Fruit fly (Drosophila melanogaster): ENCODE measurements around the gene waw.

waw gene

dm6 chrX:21362878-21363277, at the start of gene waw, which contains the start of gene bbx:
Gene waw (plus strand): TSS chrX:21363028.
Gene bbx (plus strand): TSS chrX:21363028.
- TF ChIP-seq CG8478 (optimal IDR thresholded peaks at IDR 0.05), result no peak
- no peak for TF ChIP-seq Dll (optimal IDR thresholded peaks at IDR 0.05)
- no peak for TF ChIP-seq psq (optimal IDR thresholded peaks at IDR 0.05)
- no peak for TF ChIP-seq usp (GFP tag; optimal IDR thresholded peaks at IDR 0.05)
- TF ChIP-seq EcR (GFP tag; optimal IDR thresholded peaks at IDR 0.05), result no peak
- no peak for TF ChIP-seq pan (optimal IDR thresholded peaks at IDR 0.05)

DNA sequence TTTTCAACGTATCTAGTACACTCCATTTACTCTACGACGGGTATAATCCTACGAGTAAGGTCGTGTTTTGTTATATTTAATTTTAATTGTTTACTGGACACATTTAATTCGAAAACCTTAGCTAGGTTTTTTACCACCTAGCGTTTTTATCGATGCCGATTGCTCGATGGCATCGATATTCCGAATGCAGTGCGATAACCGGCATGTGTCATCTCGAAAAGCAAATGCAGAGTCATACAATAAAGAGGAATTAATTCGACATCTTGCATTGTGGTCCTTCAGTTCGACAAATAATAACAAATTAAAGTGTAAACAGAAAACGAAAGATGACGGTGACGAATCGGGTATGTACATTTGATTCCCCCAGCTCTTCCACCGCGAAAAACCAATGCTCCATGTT, 47.0 kb upstream of the waw start, which contains the start of gene Rpt6:
TSS of gene Rpt6 (plus strand) at position 201 of the 400 bp plus-strand sequence.
- TF ChIP-seq pan (optimal IDR thresholded peaks at IDR 0.05), result no peak
- TF ChIP-seq psq (optimal IDR thresholded peaks at IDR 0.05), result no peak

DNA sequence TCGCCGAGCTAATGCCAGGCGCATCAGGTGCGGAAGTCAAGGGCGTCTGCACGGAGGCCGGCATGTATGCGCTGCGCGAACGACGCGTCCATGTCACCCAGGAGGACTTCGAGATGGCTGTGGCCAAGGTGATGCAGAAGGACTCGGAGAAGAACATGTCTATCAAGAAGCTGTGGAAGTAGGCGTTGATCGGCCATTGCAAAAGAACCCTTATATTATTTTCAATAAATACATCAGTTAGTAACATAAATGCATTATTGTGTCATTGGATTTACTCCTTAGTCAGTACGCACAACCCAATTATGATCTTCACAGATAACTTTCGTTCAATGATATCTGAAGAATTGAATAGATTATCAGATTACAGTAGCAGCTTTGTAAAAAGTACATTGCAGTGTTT, 45.4 kb upstream of the waw start, which contains the start of gene CG1801:
TSS of gene CG1801 (minus strand) at position 101 of the 400 bp plus-strand sequence.
- no peak for TF ChIP-seq psq (optimal IDR thresholded peaks at IDR 0.05)

dm6 chrX:21319202-21319772, 43.5 kb upstream of the waw start, which contains the start of the genes SLIRP1 and anox:
Gene SLIRP1 (minus strand): TSS chrX:21319296.
Gene anox (minus strand): TSS chrX:21319296.
- TF ChIP-seq Dll (optimal IDR thresholded peaks at IDR 0.05) (no peak), CG8478 (optimal IDR thresholded peaks at IDR 0.05) (no peak), EcR (GFP tag; optimal IDR thresholded peaks at IDR 0.05) (no peak), psq (optimal IDR thresholded peaks at IDR 0.05) (no peak), pan (optimal IDR thresholded peaks at IDR 0.05) (no peak), usp (GFP tag; optimal IDR thresholded peaks at IDR 0.05) (no peak)

DNA sequence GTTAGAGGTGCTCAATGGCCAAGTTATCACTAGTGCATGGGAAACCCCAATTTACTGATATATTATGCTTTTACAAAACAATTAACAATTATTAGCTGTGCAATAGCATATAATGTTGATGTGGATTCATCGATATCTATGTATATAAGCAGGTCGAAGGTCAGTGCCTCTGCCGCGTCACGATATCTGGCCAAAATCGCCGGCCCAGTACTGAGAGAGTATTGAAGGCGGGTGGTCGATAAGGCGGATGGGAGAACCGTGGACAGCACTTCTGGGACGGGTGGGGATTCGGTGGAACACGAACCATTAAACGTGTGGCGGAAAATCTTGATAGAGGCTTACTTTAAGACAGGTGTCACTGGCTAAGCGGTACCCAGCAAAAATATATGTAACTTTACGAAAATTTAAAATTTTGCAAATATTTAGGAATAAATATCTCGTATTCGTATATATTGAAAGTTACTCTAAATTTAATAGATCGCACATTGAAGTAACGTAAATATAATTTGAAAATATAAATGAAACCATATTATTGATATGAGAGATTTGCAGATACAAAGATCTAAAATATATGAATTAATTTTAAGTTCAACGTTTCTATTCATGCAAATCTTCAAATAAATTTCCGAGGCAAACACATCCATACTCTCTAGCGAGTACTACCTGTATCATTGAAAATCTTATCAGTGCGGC, 40.4 kb upstream of the waw start:
- no peak for TF ChIP-seq Dll (optimal IDR thresholded peaks at IDR 0.05)
- no peak for TF ChIP-seq EcR (GFP tag; optimal IDR thresholded peaks at IDR 0.05)
- no peak for TF ChIP-seq psq (optimal IDR thresholded peaks at IDR 0.05)
- no peak for TF ChIP-seq pan (optimal IDR thresholded peaks at IDR 0.05)
- no peak for TF ChIP-seq usp (GFP tag; optimal IDR thresholded peaks at IDR 0.05)
- TF ChIP-seq CG8478 (optimal IDR thresholded peaks at IDR 0.05), result no peak

DNA sequence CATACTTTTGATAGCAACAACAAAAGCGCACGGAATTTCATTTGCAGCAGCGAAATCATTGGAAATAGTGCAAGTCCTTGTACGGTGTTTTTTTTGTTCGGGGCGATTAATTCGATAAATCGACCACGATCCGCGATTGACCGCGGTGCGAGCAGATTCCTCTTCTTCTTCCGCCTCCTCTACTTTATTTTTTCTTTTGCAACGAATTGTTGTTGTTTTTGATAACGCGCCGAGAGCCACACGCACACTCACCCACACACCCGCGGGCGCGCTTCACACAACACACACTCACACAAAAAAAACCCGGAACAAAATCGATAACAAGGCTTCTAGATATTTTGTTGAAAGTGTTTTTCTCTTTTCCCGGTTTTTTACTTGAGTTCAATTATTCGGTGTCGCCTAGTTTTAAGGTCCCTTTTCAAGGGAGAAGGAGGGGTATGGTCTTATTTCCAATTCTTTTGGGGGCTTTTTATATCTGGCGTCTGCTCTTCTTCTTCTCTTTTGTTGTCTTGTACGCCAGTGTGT, 39.6 kb upstream of the waw start:
- TF ChIP-seq Dll (optimal IDR thresholded peaks at IDR 0.05), result no peak
- no peak for TF ChIP-seq psq (optimal IDR thresholded peaks at IDR 0.05)
- no peak for TF ChIP-seq usp (GFP tag; optimal IDR thresholded peaks at IDR 0.05)
- TF ChIP-seq EcR (GFP tag; optimal IDR thresholded peaks at IDR 0.05), result no peak
- TF ChIP-seq CG8478 (optimal IDR thresholded peaks at IDR 0.05), result no peak
- TF ChIP-seq pan (optimal IDR thresholded peaks at IDR 0.05), result no peak

DNA sequence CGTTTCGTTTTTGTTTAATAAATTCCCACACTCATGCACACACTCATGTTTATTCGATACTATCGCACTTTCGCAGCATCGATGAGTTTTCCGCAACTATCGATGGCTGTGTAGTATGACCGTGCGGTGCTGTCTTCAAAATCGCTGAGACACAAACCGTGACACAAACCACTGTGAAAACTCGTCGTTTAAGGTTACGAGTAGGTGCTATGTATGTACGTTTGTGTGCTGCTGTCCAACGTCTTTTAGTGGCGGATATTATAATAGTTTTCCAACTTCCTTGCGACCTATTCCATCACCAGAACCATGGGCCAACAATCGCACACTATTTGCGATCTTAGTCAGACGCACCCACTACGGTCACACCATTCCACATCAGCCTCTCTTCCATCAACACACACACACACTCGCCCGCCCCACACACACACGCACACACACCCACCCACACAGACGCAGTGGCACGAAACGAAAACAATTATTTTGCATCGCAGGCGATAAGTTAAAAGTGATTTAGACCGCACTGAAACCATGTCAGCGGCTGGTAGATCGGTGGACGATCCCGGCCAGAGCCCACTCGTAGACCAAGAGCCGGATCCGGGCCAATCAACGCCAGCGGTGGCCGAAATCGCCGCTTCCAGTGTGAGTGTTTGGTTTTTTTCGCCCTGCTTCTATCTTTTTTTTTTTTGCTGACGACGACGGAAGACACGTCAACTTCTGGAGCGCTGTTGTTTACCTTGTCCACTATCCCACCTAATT, 38.7 kb upstream of the waw start, which contains the start of the genes Dd and CG1486:
TSS of gene Dd (minus strand) at position 77 of the 756 bp plus-strand sequence.
TSS of gene CG1486 (plus strand) at position 114 of the 756 bp plus-strand sequence.
- no peak for TF ChIP-seq EcR (GFP tag; optimal IDR thresholded peaks at IDR 0.05)

dm6 chrX:21333135-21333534, 29.7 kb upstream of the waw start:
- TF ChIP-seq usp (GFP tag; optimal IDR thresholded peaks at IDR 0.05) (no peak), psq (optimal IDR thresholded peaks at IDR 0.05) (no peak)

DNA sequence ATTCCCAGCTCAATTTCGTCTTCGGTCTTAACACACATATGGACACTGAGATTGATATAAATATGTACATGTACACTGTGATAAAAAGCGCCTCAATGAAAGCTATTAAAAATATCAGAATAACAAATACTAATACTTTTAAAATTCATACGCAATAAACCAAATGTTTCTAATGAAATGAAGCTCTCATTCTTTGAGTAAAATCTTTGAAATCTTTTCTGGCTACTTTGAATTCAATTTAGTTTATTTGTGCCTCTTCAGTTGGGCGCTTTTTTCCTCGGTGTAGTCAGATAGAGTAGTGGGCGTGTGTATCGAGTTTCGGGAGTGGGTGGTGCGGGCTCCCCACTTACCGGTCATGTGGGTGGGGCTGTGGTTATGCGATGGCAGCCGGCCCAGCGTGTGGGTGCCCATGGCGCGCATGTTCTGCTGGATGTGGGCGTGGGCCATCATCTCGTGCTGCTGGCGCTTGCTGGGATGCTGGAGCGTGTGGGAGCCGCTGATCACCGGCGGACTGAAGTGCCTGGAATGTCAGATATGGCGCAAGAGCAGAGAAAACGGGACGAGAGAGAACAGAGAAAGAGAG, 28.2 kb upstream of the waw start:
- TF ChIP-seq pan (optimal IDR thresholded peaks at IDR 0.05) (no peak), psq (optimal IDR thresholded peaks at IDR 0.05) (no peak), EcR (GFP tag; optimal IDR thresholded peaks at IDR 0.05) (no peak), Dll (optimal IDR thresholded peaks at IDR 0.05) (no peak), usp (GFP tag; optimal IDR thresholded peaks at IDR 0.05) (no peak), CG8478 (optimal IDR thresholded peaks at IDR 0.05) (no peak)

DNA sequence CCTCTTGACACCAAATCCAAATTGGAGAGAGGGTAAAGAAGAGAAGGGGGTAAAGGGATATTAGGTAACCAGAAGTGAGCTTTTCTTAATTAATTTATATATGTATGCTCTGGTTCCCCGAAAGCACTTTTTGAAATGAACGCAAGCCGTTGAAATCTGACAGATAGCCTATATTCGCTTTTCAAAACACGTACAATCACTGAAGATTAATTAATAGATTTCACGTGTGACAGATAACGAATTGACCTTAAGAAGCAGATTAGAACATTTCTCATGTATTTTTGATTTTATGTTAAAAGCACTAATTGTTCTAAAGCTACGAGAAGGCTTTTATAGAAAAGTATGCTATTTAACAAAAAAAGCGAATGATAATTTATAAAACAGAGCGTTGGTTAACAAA, 25.8 kb upstream of the waw start:
- TF ChIP-seq pan (optimal IDR thresholded peaks at IDR 0.05) (no peak), usp (GFP tag; optimal IDR thresholded peaks at IDR 0.05) (no peak), psq (optimal IDR thresholded peaks at IDR 0.05) (no peak), CG8478 (optimal IDR thresholded peaks at IDR 0.05) (no peak), Dll (optimal IDR thresholded peaks at IDR 0.05) (no peak), EcR (GFP tag; optimal IDR thresholded peaks at IDR 0.05) (no peak)

DNA sequence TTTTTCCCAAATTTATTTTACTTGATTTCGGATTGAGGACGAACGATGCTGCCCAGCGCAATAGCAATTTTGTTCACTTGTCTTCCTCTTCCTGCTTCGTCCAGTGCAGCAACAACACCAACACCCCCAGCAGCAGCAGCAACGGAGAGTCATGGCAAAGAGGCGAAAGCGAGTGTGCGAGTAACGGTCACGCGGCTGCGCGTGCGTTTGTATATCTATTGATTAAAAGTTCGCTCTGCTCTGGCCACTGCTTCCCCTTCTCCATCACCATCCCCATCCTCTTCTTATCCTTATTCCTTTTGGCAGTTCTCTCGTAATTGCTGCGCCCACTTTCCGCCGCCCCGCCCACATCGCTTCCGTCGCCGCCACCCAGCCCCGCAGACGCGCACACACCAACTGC, 24.7 kb upstream of the waw start:
- TF ChIP-seq CG8478 (optimal IDR thresholded peaks at IDR 0.05), result no peak
- no peak for TF ChIP-seq usp (GFP tag; optimal IDR thresholded peaks at IDR 0.05)
- TF ChIP-seq EcR (GFP tag; optimal IDR thresholded peaks at IDR 0.05), result no peak
- no peak for TF ChIP-seq pan (optimal IDR thresholded peaks at IDR 0.05)
- TF ChIP-seq Dll (optimal IDR thresholded peaks at IDR 0.05), result no peak
- no peak for TF ChIP-seq psq (optimal IDR thresholded peaks at IDR 0.05)

DNA sequence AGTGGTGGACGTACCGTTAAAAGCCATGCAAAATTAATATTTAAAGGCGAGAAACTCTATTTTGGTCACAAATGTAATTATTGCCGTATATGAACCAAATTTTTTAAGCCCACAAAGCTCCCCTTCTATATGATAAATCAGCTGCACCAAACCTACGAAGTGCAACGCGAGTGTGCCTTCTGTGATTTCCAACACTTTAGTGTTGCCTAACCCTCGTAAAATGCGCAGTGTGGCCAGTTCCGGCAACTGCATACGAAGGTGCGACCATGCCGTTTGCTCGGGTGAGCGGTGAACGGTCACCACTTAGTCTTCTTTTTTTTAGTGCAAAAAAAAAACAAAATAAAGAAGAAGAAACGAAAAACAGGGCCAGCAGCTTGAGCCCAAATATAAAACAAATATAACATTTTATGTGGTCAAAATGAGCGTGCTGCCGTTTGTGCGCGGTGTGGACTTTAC, 23.3 kb upstream of the waw start, which contains the start of the genes tty and fliI:
TSS of gene tty (minus strand) at position 201 of the 456 bp plus-strand sequence.
TSS of gene fliI (plus strand) at position 266 of the 456 bp plus-strand sequence.
- TF ChIP-seq usp (GFP tag; optimal IDR thresholded peaks at IDR 0.05), result no peak

Measured in whole organism.